Fruit fly (Drosophila melanogaster) whole organism, embryonic: Measurements from ENCODE around the gene Actbeta.
A peak's percentile ranks its signal among the peaks of the same experiment; 100 is the strongest.

Experiments used
- B-H2 ChIP-seq: fragments of 200-800 bp; sonication (Bioruptor generic); optimal IDR thresholded peaks from 2 replicates; lab custom pipeline; 2018; ENCODE audit warnings: missing biosample characterization, mild to moderate bottlenecking, missing genetic modification characterization
- CG1024 ChIP-seq: fragments of 200-800 bp; sonication (Bioruptor generic); IDR thresholded peaks from 2 replicates; pipeline ENCODE4 v1.3.6; 2022; ENCODE audit warnings: missing biosample characterization, missing genetic modification characterization
- CG10654 ChIP-seq: fragments of 200-800 bp; sonication (Bioruptor generic); optimal IDR thresholded peaks from 2 replicates; lab custom pipeline; 2016; ENCODE audit warnings: missing biosample characterization, missing genetic modification characterization
- CG12071 ChIP-seq: fragments of 200-800 bp; sonication (Bioruptor generic); optimal IDR thresholded peaks from 3 replicates; lab custom pipeline; 2018; ENCODE audit warnings: missing biosample characterization, mild to moderate bottlenecking, missing genetic modification characterization
- CG12659 ChIP-seq: fragments of 200-800 bp; sonication (Bioruptor generic); optimal IDR thresholded peaks from 3 replicates; lab custom pipeline; 2017; ENCODE audit warnings: mild to moderate bottlenecking, missing biosample characterization, missing genetic modification reagents, missing genetic modification characterization
- CG13424 ChIP-seq: fragments of 200-800 bp; sonication (Bioruptor generic); optimal IDR thresholded peaks from 2 replicates; lab custom pipeline; 2019; ENCODE audit warnings: missing biosample characterization, mild to moderate bottlenecking, missing genetic modification characterization, moderate library complexity
- CG13624 ChIP-seq: fragments of 200-800 bp; sonication (Bioruptor generic); optimal IDR thresholded peaks from 2 replicates; lab custom pipeline; 2016; ENCODE audit warnings: missing biosample characterization, missing genetic modification characterization
- CG1602 ChIP-seq: fragments of 200-800 bp; sonication (Bioruptor generic); optimal IDR thresholded peaks from 3 replicates; lab custom pipeline; 2016; ENCODE audit warnings: missing biosample characterization, missing genetic modification characterization
- CG16813 ChIP-seq: fragments of 200-800 bp; sonication (Bioruptor generic); IDR thresholded peaks from 3 replicates; pipeline ENCODE4 v1.3.6; 2022; ENCODE audit warnings: missing biosample characterization, missing genetic modification characterization; ENCODE audit not compliant: partially characterized antibody
- CG16863 ChIP-seq: fragments of 200-800 bp; sonication (Bioruptor generic); optimal IDR thresholded peaks from 3 replicates; lab custom pipeline; 2016; ENCODE audit warnings: missing biosample characterization, missing genetic modification characterization
- CG17359 ChIP-seq: fragments of 200-800 bp; sonication (Bioruptor generic); optimal IDR thresholded peaks from 3 replicates; lab custom pipeline; 2018; ENCODE audit warnings: missing biosample characterization, mild to moderate bottlenecking, missing genetic modification characterization, moderate library complexity
- CG17829 ChIP-seq: fragments of 200-800 bp; optimal IDR thresholded peaks from 2 replicates; lab custom pipeline; 2019; ENCODE audit warnings: missing biosample characterization, mild to moderate bottlenecking, missing genetic modification characterization, moderate library complexity
- CG17912 ChIP-seq: fragments of 200-800 bp; sonication (Bioruptor generic); optimal IDR thresholded peaks from 2 replicates; lab custom pipeline; 2018; ENCODE audit warnings: missing biosample characterization, mild to moderate bottlenecking, missing genetic modification characterization
- CG33213 ChIP-seq: fragments of 200-800 bp; sonication (Bioruptor generic); optimal IDR thresholded peaks from 3 replicates; lab custom pipeline; 2016; ENCODE audit warnings: missing biosample characterization, missing genetic modification characterization
- CG33557 ChIP-seq: fragments of 200-800 bp; sonication (Bioruptor generic); optimal IDR thresholded peaks from 2 replicates; lab custom pipeline; 2019; ENCODE audit warnings: missing biosample characterization, mild to moderate bottlenecking, missing genetic modification characterization, moderate library complexity
- CG3995 ChIP-seq: fragments of 200-800 bp; sonication (Bioruptor generic); optimal IDR thresholded peaks from 3 replicates; lab custom pipeline; 2016; ENCODE audit warnings: missing biosample characterization, missing genetic modification characterization
- CG4424 ChIP-seq: fragments of 200-800 bp; sonication (Bioruptor generic); optimal IDR thresholded peaks from 3 replicates; lab custom pipeline; 2016; ENCODE audit warnings: missing biosample characterization, missing genetic modification characterization
- CG7357 ChIP-seq: fragments of 200-800 bp; sonication (Bioruptor generic); IDR thresholded peaks from 3 replicates; pipeline ENCODE4 v1.3.6; 2022; ENCODE audit warnings: missing biosample characterization, missing genetic modification characterization
- CG7928 ChIP-seq: fragments of 200-800 bp; sonication (Bioruptor generic); optimal IDR thresholded peaks from 2 replicates; lab custom pipeline; 2017; ENCODE audit warnings: missing biosample characterization, mild to moderate bottlenecking, missing genetic modification characterization
- CG8089 ChIP-seq: fragments of 200-800 bp; sonication (Bioruptor generic); optimal IDR thresholded peaks from 3 replicates; lab custom pipeline; 2016; ENCODE audit warnings: missing biosample characterization, missing genetic modification characterization
- Dip3 ChIP-seq: fragments of 200-800 bp; sonication (Bioruptor generic); optimal IDR thresholded peaks from 3 replicates; lab custom pipeline; 2016; ENCODE audit warnings: missing biosample characterization, missing genetic modification characterization
- Ets97D ChIP-seq: fragments of 200-800 bp; sonication (Bioruptor generic); optimal IDR thresholded peaks from 3 replicates; lab custom pipeline; 2016; ENCODE audit warnings: missing biosample characterization, missing genetic modification characterization
- Fer3 ChIP-seq: fragments of 200-800 bp; sonication (Bioruptor generic); optimal IDR thresholded peaks from 2 replicates; lab custom pipeline; 2018; ENCODE audit warnings: missing biosample characterization, mild to moderate bottlenecking, missing genetic modification characterization, moderate library complexity
- HmgZ ChIP-seq: fragments of 200-800 bp; sonication (Bioruptor generic); optimal IDR thresholded peaks from 2 replicates; lab custom pipeline; 2018; ENCODE audit warnings: missing biosample characterization, mild to moderate bottlenecking, missing genetic modification characterization
- NFAT ChIP-seq: fragments of 200-800 bp; sonication (Bioruptor generic); IDR thresholded peaks from 2 replicates; pipeline ENCODE4 v1.3.6; 2022; ENCODE audit warnings: missing biosample characterization, missing genetic modification characterization
- Oaz ChIP-seq: fragments of 200-800 bp; sonication (Bioruptor generic); IDR thresholded peaks from 2 replicates; pipeline ENCODE4 v1.3.6; 2022; ENCODE audit warnings: missing biosample characterization, missing genetic modification characterization
- Rfx ChIP-seq: fragments of 200-800 bp; sonication (Bioruptor generic); IDR thresholded peaks from 2 replicates; pipeline ENCODE4 v1.3.6; 2022; ENCODE audit warnings: missing biosample characterization, missing genetic modification characterization
- Sox102F ChIP-seq: fragments of 200-800 bp; sonication (Bioruptor generic); optimal IDR thresholded peaks from 2 replicates; lab custom pipeline; 2018; ENCODE audit warnings: missing biosample characterization, mild to moderate bottlenecking, missing genetic modification characterization, moderate library complexity
- Stat92E ChIP-seq, 3 experiments: fragments of >200 bp in 2 of 3; fragments of 200-800 bp in 1 of 3; sonication (Bioruptor generic) in 1 of 3; optimal IDR thresholded peaks; 2 replicates each; lab custom pipeline; 2017 to 2019; ENCODE audit warnings: missing biosample characterization in 3 of 3, missing genetic modification characterization in 3 of 3, mild to moderate bottlenecking in 1 of 3, moderate library complexity in 1 of 3
- ara ChIP-seq: fragments of 200-800 bp; sonication (Bioruptor generic); IDR thresholded peaks from 2 replicates; pipeline ENCODE4 v1.3.6; 2022; ENCODE audit warnings: missing biosample characterization, missing genetic modification characterization
- ash1 ChIP-seq: fragments of 200-800 bp; sonication (Bioruptor generic); optimal IDR thresholded peaks from 2 replicates; lab custom pipeline; 2018; ENCODE audit warnings: missing biosample characterization, mild to moderate bottlenecking, missing genetic modification characterization
- bsh ChIP-seq, 2 experiments: fragments of 200-800 bp; sonication (Bioruptor generic); optimal IDR thresholded peaks; 2 replicates each; lab custom pipeline; 2017 to 2018; ENCODE audit warnings: mild to moderate bottlenecking in 2 of 2, missing biosample characterization in 2 of 2, missing genetic modification characterization in 2 of 2, moderate library complexity in 1 of 2
- btn ChIP-seq: fragments of 200-800 bp; sonication (Bioruptor generic); optimal IDR thresholded peaks from 2 replicates; lab custom pipeline; 2016; ENCODE audit warnings: missing biosample characterization, missing genetic modification characterization
- cwo ChIP-seq: fragments of 200-800 bp; sonication (Bioruptor generic); optimal IDR thresholded peaks from 3 replicates; lab custom pipeline; 2017; ENCODE audit warnings: missing biosample characterization, missing genetic modification characterization, mild to moderate bottlenecking, moderate library complexity, missing genetic modification reagents
- danr ChIP-seq: fragments of 200-800 bp; sonication (Bioruptor generic); IDR thresholded peaks from 2 replicates; pipeline ENCODE4 v1.3.6; 2022; ENCODE audit warnings: missing biosample characterization, missing genetic modification characterization
- gro ChIP-seq: fragments of 200-800 bp; sonication (Bioruptor generic); optimal IDR thresholded peaks from 2 replicates; lab custom pipeline; 2016; ENCODE audit warnings: missing biosample characterization, missing genetic modification characterization
- gsb-n ChIP-seq: fragments of 200-800 bp; sonication (Bioruptor generic); optimal IDR thresholded peaks from 3 replicates; lab custom pipeline; 2018; ENCODE audit warnings: missing biosample characterization, mild to moderate bottlenecking, missing genetic modification characterization
- knrl ChIP-seq: fragments of 200-800 bp; sonication (Bioruptor generic); IDR thresholded peaks from 3 replicates; pipeline ENCODE4 v1.3.6; 2022; ENCODE audit warnings: missing biosample characterization, missing genetic modification characterization; ENCODE audit not compliant: partially characterized antibody
- lilli ChIP-seq: fragments of 200-800 bp; sonication (Bioruptor generic); optimal IDR thresholded peaks from 3 replicates; lab custom pipeline; 2016; ENCODE audit warnings: missing biosample characterization, missing genetic modification characterization
- lola ChIP-seq, 3 experiments: fragments of >200 bp in 2 of 3; fragments of 200-800 bp in 1 of 3; sonication (Bioruptor generic) in 1 of 3; optimal IDR thresholded peaks; 2 replicates each; lab custom pipeline; 2017 to 2019; ENCODE audit warnings: missing biosample characterization in 3 of 3, missing genetic modification characterization in 3 of 3, mild to moderate bottlenecking in 1 of 3, moderate library complexity in 1 of 3
- nmo ChIP-seq: fragments of 200-800 bp; sonication (Bioruptor generic); optimal IDR thresholded peaks from 2 replicates; lab custom pipeline; 2018; ENCODE audit warnings: missing biosample characterization, mild to moderate bottlenecking, missing genetic modification characterization, moderate library complexity
- pho ChIP-seq: fragments of 200-800 bp; sonication (Bioruptor generic); optimal IDR thresholded peaks from 2 replicates; lab custom pipeline; 2016; ENCODE audit warnings: missing biosample characterization, missing genetic modification characterization
- phol ChIP-seq: fragments of 200-800 bp; sonication (Bioruptor generic); optimal IDR thresholded peaks from 3 replicates; lab custom pipeline; 2018; ENCODE audit warnings: missing biosample characterization, mild to moderate bottlenecking, missing genetic modification characterization, moderate library complexity
- pnt ChIP-seq: fragments of 200-800 bp; sonication (Bioruptor generic); optimal IDR thresholded peaks from 3 replicates; lab custom pipeline; 2016; ENCODE audit warnings: missing biosample characterization, missing genetic modification characterization
- sens ChIP-seq: fragments of 200-800 bp; sonication (Bioruptor generic); peaks from one replicate; lab custom pipeline; 2016; ENCODE audit warnings: missing biosample characterization, missing genetic modification characterization
- slou ChIP-seq: fragments of 200-800 bp; sonication (Bioruptor generic); optimal IDR thresholded peaks from 3 replicates; lab custom pipeline; 2016; ENCODE audit warnings: missing biosample characterization, missing genetic modification characterization
- sug ChIP-seq: fragments of 200-800 bp; optimal IDR thresholded peaks from 2 replicates; lab custom pipeline; 2019; ENCODE audit warnings: missing biosample characterization, mild to moderate bottlenecking, missing genetic modification characterization, moderate library complexity
- tgo ChIP-seq: fragments of 200-800 bp; sonication (Bioruptor generic); IDR thresholded peaks from 3 replicates; pipeline ENCODE4 v1.3.6; 2022; ENCODE audit warnings: missing biosample characterization, missing genetic modification characterization
- tio ChIP-seq: fragments of 200-800 bp; sonication (Bioruptor generic); optimal IDR thresholded peaks from 2 replicates; lab custom pipeline; 2017; ENCODE audit warnings: missing biosample characterization, missing genetic modification characterization, inconsistent platforms

Gene Actbeta

DNA sequence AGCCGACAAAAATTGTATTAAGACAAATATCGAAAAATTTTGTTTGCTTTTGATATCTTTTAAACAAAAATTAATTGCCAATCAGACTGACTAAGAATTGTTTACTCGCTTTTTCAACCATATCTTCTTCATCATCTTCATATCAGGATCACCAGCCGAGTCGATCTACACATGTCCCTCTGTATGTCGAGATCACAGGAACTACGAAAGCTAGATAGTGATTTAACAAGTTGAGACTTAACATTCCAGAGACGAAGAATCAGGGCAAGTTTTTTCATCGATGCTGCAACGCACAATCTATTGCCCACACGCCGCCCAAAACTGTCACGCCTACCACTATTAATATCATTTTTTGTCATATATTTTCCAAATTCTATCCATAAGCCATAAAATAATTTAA, 53.5 kb downstream of the Actbeta start, which contains the start of gene ATPsynbeta:
ATPsynbeta (plus strand) TSS at position 348 of the 400 bp plus-strand sequence.
- TF ChIP-seq sens (GFP tag; lab: Kevin White, UChicago) (peak; percentile 34), pho (GFP tag; lab: Kevin White, UChicago) (no peak), gro (GFP tag; lab: Kevin White, UChicago) (no peak), CG12071 (GFP tag; lab: Kevin White, UChicago) (no peak), slou (no peak), tgo (no peak), Rfx (GFP tag; lab: Robert Waterston, UW) (no peak), danr (GFP tag; lab: Robert Waterston, UW) (no peak), Sox102F (no peak), btn (GFP tag; lab: Kevin White, UChicago) (no peak), CG7928 (GFP tag; lab: Kevin White, UChicago) (no peak), CG16863 (GFP tag; lab: Kevin White, UChicago) (no peak), lola (GFP tag; optimal IDR thresholded peaks at IDR 0.05; lab: Kevin White, UChicago) (peak in 1 of 3 experiments; percentile 75), tio (GFP tag; lab: Kevin White, UChicago) (peak; percentile 24), CG8089 (GFP tag; lab: Kevin White, UChicago) (no peak), Stat92E (GFP tag; optimal IDR thresholded peaks at IDR 0.05; lab: Kevin White, UChicago) (peak in 1 of 3 experiments; percentile 71)
- TF ChIP-seq, all 482 proteins: peak for 4

DNA sequence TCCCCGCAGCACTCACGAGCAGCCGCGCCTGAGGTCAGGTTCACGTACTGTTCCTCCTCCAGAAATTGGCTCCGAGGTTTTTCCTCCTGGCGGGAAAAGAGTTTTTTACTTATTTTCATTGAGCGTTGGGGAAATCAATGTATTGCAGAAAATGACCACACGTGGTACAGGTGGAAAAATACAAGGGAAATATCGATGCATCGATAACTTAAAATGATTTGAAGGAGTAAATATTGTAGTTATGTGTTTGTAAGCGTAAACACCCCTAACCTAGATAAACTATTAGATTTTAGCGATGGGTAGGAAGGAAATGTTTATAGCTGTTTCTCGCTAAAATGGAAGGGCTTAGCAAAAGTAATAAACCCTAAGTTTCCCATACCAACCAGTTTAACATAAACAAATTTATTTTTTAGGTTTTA, 53.9 kb downstream of the Actbeta start:
- peak; percentile 20 for TF ChIP-seq lilli (GFP tag; lab: Kevin White, UChicago)
- TF ChIP-seq nmo (GFP tag; lab: Kevin White, UChicago): peak; percentile 47
- TF ChIP-seq NFAT (GFP tag; lab: Robert Waterston, UW): no peak; the same call in 1 of the 2 replicates
- TF ChIP-seq ash1: no peak
- TF ChIP-seq CG13624: no peak
- peak; percentile 12 for TF ChIP-seq CG13424
- no peak for TF ChIP-seq CG10654 (GFP tag; lab: Kevin White, UChicago)
- TF ChIP-seq CG16813: peak; percentile 68
- peak; percentile 54 for TF ChIP-seq phol (tag; lab: Kevin White, UChicago)
- TF ChIP-seq CG1024: peak; percentile 94
- TF ChIP-seq CG1602: peak; percentile 11
- TF ChIP-seq CG33213 (GFP tag; lab: Kevin White, UChicago): no peak
- TF ChIP-seq pnt (GFP tag; lab: Kevin White, UChicago): peak; percentile 52
- TF ChIP-seq Oaz (GFP tag; lab: Robert Waterston, UW): no peak
- TF ChIP-seq Ets97D (GFP tag; lab: Kevin White, UChicago): peak; percentile 6
- TF ChIP-seq B-H2 (GFP tag; lab: Kevin White, UChicago): peak; percentile 49
- TF ChIP-seq CG12659: peak; percentile 34
- peak; percentile 12 for TF ChIP-seq HmgZ (tag; lab: Kevin White, UChicago)
- peak; percentile 58 for TF ChIP-seq CG17912
- TF ChIP-seq CG17829 (tag; lab: Kevin White, UChicago): peak; percentile 18
- TF ChIP-seq CG7357 (GFP tag; lab: Robert Waterston, UW): peak; percentile 93
- TF ChIP-seq sug (tag; lab: Kevin White, UChicago): peak; percentile 28
- TF ChIP-seq Dip3 (GFP tag; lab: Kevin White, UChicago): peak; percentile 10
- peak in 1 of 2 experiments; percentile 31 for TF ChIP-seq bsh (GFP tag; optimal IDR thresholded peaks at IDR 0.05; lab: Kevin White, UChicago)
- TF ChIP-seq knrl: peak; percentile 70; the same call in 2 of the 3 replicates
- TF ChIP-seq gsb-n (tag; lab: Kevin White, UChicago): no peak
- TF ChIP-seq CG3995 (GFP tag; lab: Kevin White, UChicago): peak; percentile 20
- TF ChIP-seq CG4424 (GFP tag; lab: Kevin White, UChicago): peak; percentile 27
- peak; percentile 5 for TF ChIP-seq CG17359 (tag; lab: Kevin White, UChicago)
- TF ChIP-seq CG33557 (GFP tag; lab: Kevin White, UChicago): peak; percentile 4
- TF ChIP-seq Fer3 (tag; lab: Kevin White, UChicago): no peak
- TF ChIP-seq ara (GFP tag; lab: Robert Waterston, UW): no peak
- TF ChIP-seq sens (GFP tag; lab: Kevin White, UChicago): peak; percentile 59
- TF ChIP-seq cwo (GFP tag; lab: Kevin White, UChicago): no peak
